Fruit fly (Drosophila melanogaster) whole organism, embryonic: Measurements from ENCODE around the gene Cyp6a18.

ENCODE experiments used
- Abd-B ChIP-seq: fragments of 200-800 bp; sonication (Bioruptor generic); optimal IDR thresholded peaks from 2 replicates; lab custom pipeline; 2018; ENCODE audit warnings: missing biosample characterization, mild to moderate bottlenecking, missing genetic modification characterization, moderate library complexity
- Bdp1 ChIP-seq: fragments of 200-800 bp; sonication (Bioruptor generic); optimal IDR thresholded peaks from 3 replicates; lab custom pipeline; 2016; ENCODE audit warnings: missing biosample characterization, missing genetic modification characterization
- BtbVII ChIP-seq: fragments of 200-800 bp; sonication (Bioruptor generic); optimal IDR thresholded peaks from 3 replicates; lab custom pipeline; 2017; ENCODE audit warnings: missing biosample characterization, mild to moderate bottlenecking, missing genetic modification characterization
- CG10209 ChIP-seq: fragments of 200-800 bp; sonication (Bioruptor generic); optimal IDR thresholded peaks from 3 replicates; lab custom pipeline; 2017; ENCODE audit warnings: missing biosample characterization, mild to moderate bottlenecking, missing genetic modification characterization, missing genetic modification reagents
- CG10462 ChIP-seq: fragments of 200-800 bp; sonication (Bioruptor generic); optimal IDR thresholded peaks from 2 replicates; lab custom pipeline; 2016; ENCODE audit warnings: missing biosample characterization, missing genetic modification characterization
- CG10565 ChIP-seq: fragments of 200-800 bp; sonication (Bioruptor generic); optimal IDR thresholded peaks from 3 replicates; lab custom pipeline; 2016; ENCODE audit warnings: missing biosample characterization, mild to moderate bottlenecking, missing genetic modification characterization
- CG11456 ChIP-seq: fragments of 200-800 bp; sonication (Bioruptor generic); IDR thresholded peaks from 3 replicates; pipeline ENCODE4 v1.3.6; 2022; ENCODE audit warnings: missing biosample characterization, missing genetic modification characterization
- CG11560 ChIP-seq: fragments of 200-800 bp; sonication (Bioruptor generic); IDR thresholded peaks from 3 replicates; pipeline ENCODE4 v1.3.6; 2022; ENCODE audit warnings: missing biosample characterization, missing genetic modification characterization
- CG11696 ChIP-seq: fragments of 200-800 bp; sonication (Bioruptor generic); IDR thresholded peaks from 2 replicates; pipeline ENCODE4 v1.3.6; 2022; ENCODE audit warnings: missing biosample characterization, missing genetic modification characterization
- CG11723 ChIP-seq: fragments of 200-800 bp; sonication (Bioruptor generic); optimal IDR thresholded peaks from 2 replicates; lab custom pipeline; 2017; ENCODE audit warnings: missing biosample characterization, mild to moderate bottlenecking, missing genetic modification characterization
- CG1233 ChIP-seq: fragments of 200-800 bp; sonication (Bioruptor generic); optimal IDR thresholded peaks from 4 replicates; lab custom pipeline; 2018; ENCODE audit warnings: missing biosample characterization, mild to moderate bottlenecking, missing genetic modification characterization
- CG13424 ChIP-seq: fragments of 200-800 bp; sonication (Bioruptor generic); optimal IDR thresholded peaks from 2 replicates; lab custom pipeline; 2019; ENCODE audit warnings: missing biosample characterization, mild to moderate bottlenecking, missing genetic modification characterization, moderate library complexity
- CG14710 ChIP-seq: fragments of 200-800 bp; sonication (Bioruptor generic); optimal IDR thresholded peaks from 3 replicates; lab custom pipeline; 2019; ENCODE audit warnings: missing biosample characterization, mild to moderate bottlenecking, missing genetic modification characterization, moderate library complexity
- CG18599 ChIP-seq: fragments of 200-800 bp; sonication (Bioruptor generic); optimal IDR thresholded peaks from 3 replicates; lab custom pipeline; 2017; ENCODE audit warnings: missing biosample characterization, missing genetic modification characterization, mild to moderate bottlenecking, moderate library complexity, missing genetic modification reagents
- CG2129 ChIP-seq: fragments of 200-800 bp; sonication (Bioruptor generic); IDR thresholded peaks from 2 replicates; pipeline ENCODE4 v1.3.6; 2022; ENCODE audit warnings: missing biosample characterization, missing genetic modification characterization; ENCODE audit not compliant: partially characterized antibody
- CG2712 ChIP-seq: fragments of 200-800 bp; optimal IDR thresholded peaks from 3 replicates; lab custom pipeline; 2019; ENCODE audit warnings: missing biosample characterization, mild to moderate bottlenecking, missing genetic modification characterization, moderate library complexity
- CG31441 ChIP-seq: fragments of 200-800 bp; sonication (Bioruptor generic); IDR thresholded peaks from 2 replicates; pipeline ENCODE4 v1.3.6; 2022; ENCODE audit warnings: missing biosample characterization, missing genetic modification characterization
- CG32772 ChIP-seq: fragments of 200-800 bp; sonication (Bioruptor generic); IDR thresholded peaks from 2 replicates; pipeline ENCODE4 v1.3.6; 2022; ENCODE audit warnings: missing biosample characterization, missing genetic modification characterization
- CG33557 ChIP-seq: fragments of 200-800 bp; sonication (Bioruptor generic); optimal IDR thresholded peaks from 2 replicates; lab custom pipeline; 2019; ENCODE audit warnings: missing biosample characterization, mild to moderate bottlenecking, missing genetic modification characterization, moderate library complexity
- CG34376 ChIP-seq: fragments of 200-800 bp; sonication (Bioruptor generic); optimal IDR thresholded peaks from 2 replicates; lab custom pipeline; 2018; ENCODE audit warnings: missing biosample characterization, mild to moderate bottlenecking, missing genetic modification characterization
- CG4707 ChIP-seq: fragments of 200-800 bp; sonication (Bioruptor generic); optimal IDR thresholded peaks from 2 replicates; lab custom pipeline; 2018; ENCODE audit warnings: missing biosample characterization, mild to moderate bottlenecking, missing genetic modification characterization, moderate library complexity
- CG6175 ChIP-seq: fragments of 200-800 bp; sonication (Bioruptor generic); IDR thresholded peaks from 3 replicates; pipeline ENCODE4 v1.3.6; 2022; ENCODE audit warnings: missing biosample characterization, missing genetic modification characterization
- CG8290 ChIP-seq, 3 experiments: fragments of 200-800 bp; sonication (Bioruptor generic); optimal IDR thresholded peaks; 2 replicates each; lab custom pipeline; 2016 to 2019; ENCODE audit warnings: missing biosample characterization in 3 of 3, missing genetic modification characterization in 3 of 3, mild to moderate bottlenecking in 2 of 3, moderate library complexity in 1 of 3
- CG9437 ChIP-seq: fragments of 200-800 bp; sonication (Bioruptor generic); optimal IDR thresholded peaks from 2 replicates; lab custom pipeline; 2018; ENCODE audit warnings: missing biosample characterization, mild to moderate bottlenecking, missing genetic modification characterization
- Deaf1 ChIP-seq: fragments of 200-800 bp; optimal IDR thresholded peaks from 3 replicates; lab custom pipeline; 2019; ENCODE audit warnings: missing biosample characterization, mild to moderate bottlenecking, missing genetic modification characterization, moderate library complexity
- Ets97D ChIP-seq: fragments of 200-800 bp; sonication (Bioruptor generic); optimal IDR thresholded peaks from 3 replicates; lab custom pipeline; 2016; ENCODE audit warnings: missing biosample characterization, missing genetic modification characterization
- HmgZ ChIP-seq: fragments of 200-800 bp; sonication (Bioruptor generic); optimal IDR thresholded peaks from 2 replicates; lab custom pipeline; 2018; ENCODE audit warnings: missing biosample characterization, mild to moderate bottlenecking, missing genetic modification characterization
- Jarid2 ChIP-seq: fragments of 200-800 bp; sonication (Bioruptor generic); optimal IDR thresholded peaks from 3 replicates; lab custom pipeline; 2017; ENCODE audit warnings: mild to moderate bottlenecking, missing biosample characterization, missing genetic modification reagents, missing genetic modification characterization
- Neu2 ChIP-seq: fragments of 200-800 bp; sonication (Bioruptor generic); optimal IDR thresholded peaks from 3 replicates; lab custom pipeline; 2016; ENCODE audit warnings: missing biosample characterization, missing genetic modification characterization, borderline replicate concordance
- Pdp1 ChIP-seq, 2 experiments: fragments of 200-800 bp; sonication (Bioruptor generic); optimal IDR thresholded peaks; 3 replicates each; lab custom pipeline; 2016; ENCODE audit warnings: missing biosample characterization in 2 of 2, missing genetic modification characterization in 2 of 2, mild to moderate bottlenecking in 1 of 2, moderate library complexity in 1 of 2
- Stat92E ChIP-seq, 3 experiments: fragments of >200 bp in 2 of 3; fragments of 200-800 bp in 1 of 3; sonication (Bioruptor generic) in 1 of 3; optimal IDR thresholded peaks; 2 replicates each; lab custom pipeline; 2017 to 2019; ENCODE audit warnings: missing biosample characterization in 3 of 3, missing genetic modification characterization in 3 of 3, mild to moderate bottlenecking in 1 of 3, moderate library complexity in 1 of 3
- Trl ChIP-seq, 3 experiments: fragments of >200 bp in 2 of 3; fragments of 200-800 bp in 1 of 3; sonication (Bioruptor generic) in 1 of 3; optimal IDR thresholded peaks; 2 replicates in 1 of 3; 3 replicates in 2 of 3; lab custom pipeline; 2016 to 2017; ENCODE audit warnings: missing biosample characterization in 1 of 3, missing genetic modification characterization in 1 of 3
- Xrp1 ChIP-seq: fragments of 200-800 bp; sonication (Bioruptor generic); IDR thresholded peaks from 2 replicates; pipeline ENCODE4 v1.3.6; 2022; ENCODE audit warnings: missing biosample characterization, missing genetic modification characterization
- ac ChIP-seq: fragments of 200-800 bp; sonication (Bioruptor generic); optimal IDR thresholded peaks from 3 replicates; lab custom pipeline; 2017; ENCODE audit warnings: missing biosample characterization, mild to moderate bottlenecking, missing genetic modification characterization
- bbx ChIP-seq: fragments of 200-800 bp; sonication (Bioruptor generic); IDR thresholded peaks from 2 replicates; pipeline ENCODE4 v1.3.6; 2022; ENCODE audit warnings: missing biosample characterization, missing genetic modification characterization; ENCODE audit not compliant: partially characterized antibody
- caup ChIP-seq: fragments of 200-800 bp; sonication (Bioruptor generic); optimal IDR thresholded peaks from 3 replicates; lab custom pipeline; 2017; ENCODE audit warnings: missing biosample characterization, mild to moderate bottlenecking, missing genetic modification characterization, moderate library complexity; ENCODE audit not compliant: severe bottlenecking
- croc ChIP-seq: fragments of 200-800 bp; sonication (Bioruptor generic); conservative IDR thresholded peaks from 3 replicates; pipeline ENCODE4 v1.3.6; 2022; ENCODE audit warnings: missing biosample characterization, missing genetic modification characterization
- exex ChIP-seq: fragments of 200-800 bp; sonication (Bioruptor generic); optimal IDR thresholded peaks from 4 replicates; lab custom pipeline; 2018; ENCODE audit warnings: missing biosample characterization, mild to moderate bottlenecking, missing genetic modification characterization, moderate library complexity
- fd102C ChIP-seq: fragments of 200-800 bp; sonication (Bioruptor generic); optimal IDR thresholded peaks from 2 replicates; lab custom pipeline; 2018; ENCODE audit warnings: missing biosample characterization, mild to moderate bottlenecking, missing genetic modification characterization, moderate library complexity
- hkb ChIP-seq, 2 experiments: fragments of 200-800 bp in 1 of 2; fragments of >200 bp in 1 of 2; sonication (Bioruptor generic) in 1 of 2; IDR thresholded peaks in 1 of 2; optimal IDR thresholded peaks in 1 of 2; 2 replicates each; pipeline versions ENCODE4 v1.3.6 to Lab custom; 2017 to 2022; ENCODE audit warnings: missing biosample characterization in 1 of 2, missing genetic modification characterization in 1 of 2
- lmd ChIP-seq: fragments of 200-800 bp; sonication (Bioruptor generic); IDR thresholded peaks from 2 replicates; pipeline ENCODE4 v1.3.6; 2022; ENCODE audit warnings: missing biosample characterization, missing genetic modification characterization
- nerfin-1 ChIP-seq: fragments of 200-800 bp; sonication (Bioruptor generic); optimal IDR thresholded peaks from 3 replicates; lab custom pipeline; 2019; ENCODE audit warnings: missing biosample characterization, mild to moderate bottlenecking, missing genetic modification characterization, moderate library complexity
- org-1 ChIP-seq: fragments of 200-800 bp; sonication (Bioruptor generic); optimal IDR thresholded peaks from 2 replicates; lab custom pipeline; 2017; ENCODE audit warnings: missing biosample characterization, missing genetic modification characterization
- peb ChIP-seq: fragments of 200-800 bp; sonication (Bioruptor generic); IDR thresholded peaks from 2 replicates; pipeline ENCODE4 v1.3.6; 2022; ENCODE audit warnings: missing biosample characterization, missing genetic modification characterization
- pfk ChIP-seq: fragments of 200-800 bp; sonication (Bioruptor generic); optimal IDR thresholded peaks from 2 replicates; lab custom pipeline; 2018; ENCODE audit warnings: missing biosample characterization, mild to moderate bottlenecking, missing genetic modification characterization, moderate library complexity
- pum ChIP-seq: fragments of 200-800 bp; sonication (Bioruptor generic); optimal IDR thresholded peaks from 2 replicates; lab custom pipeline; 2016; ENCODE audit warnings: missing biosample characterization, missing genetic modification characterization
- sim ChIP-seq: fragments of 200-800 bp; sonication (Bioruptor generic); IDR thresholded peaks from 2 replicates; pipeline ENCODE4 v1.3.6; 2022; ENCODE audit warnings: missing biosample characterization, missing genetic modification characterization
- tup ChIP-seq: fragments of 200-800 bp; sonication (Bioruptor generic); optimal IDR thresholded peaks from 2 replicates; lab custom pipeline; 2016; ENCODE audit warnings: missing biosample characterization, mild to moderate bottlenecking, missing genetic modification characterization, moderate library complexity
- tx ChIP-seq: fragments of 200-800 bp; sonication (Bioruptor generic); optimal IDR thresholded peaks from 2 replicates; lab custom pipeline; 2016; ENCODE audit warnings: missing biosample characterization, missing genetic modification characterization
- wdn ChIP-seq: fragments of 200-800 bp; sonication (Bioruptor generic); IDR thresholded peaks from 2 replicates; pipeline ENCODE4 v1.3.6; 2022; ENCODE audit warnings: missing biosample characterization, missing genetic modification characterization

The Cyp6a18 gene

DNA sequence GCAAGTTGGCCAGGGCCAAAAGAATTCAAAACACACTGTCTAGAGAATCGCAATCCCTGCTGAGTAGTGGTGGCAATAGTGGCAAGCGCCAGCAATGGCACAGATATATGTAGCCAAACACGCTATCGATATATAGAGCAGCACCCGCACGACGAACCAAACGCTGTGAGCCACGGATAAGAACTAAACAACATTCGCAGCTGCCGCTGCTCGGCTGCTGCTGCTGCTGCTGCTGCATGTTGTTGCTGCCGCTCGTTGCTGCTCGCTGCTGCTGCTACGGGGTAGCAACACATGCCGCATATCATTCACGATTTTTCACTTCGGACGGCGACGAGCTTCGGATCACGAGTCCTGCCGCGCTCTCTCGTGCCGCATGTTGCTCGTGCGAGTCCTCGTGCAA is 41.2 kb upstream of the Cyp6a18 start, which contains the start of gene side (continued):
- TF ChIP-seq wdn (GFP tag; lab: Robert Waterston, UW) (0 out of 2 replicates have a peak, but pooled peaks have one; percentile 17), exex (no peak), croc (GFP tag; lab: Robert Waterston, UW) (no peak), CG4707 (GFP tag; lab: Kevin White, UChicago) (no peak), CG1233 (GFP tag; lab: Kevin White, UChicago) (no peak), Xrp1 (GFP tag; lab: Robert Waterston, UW) (no peak), nerfin-1 (no peak), CG18599 (GFP tag; lab: Kevin White, UChicago) (peak; percentile 12), CG13424 (tag; lab: Kevin White, UChicago) (no peak), CG2712 (peak; percentile 6), tup (no peak), bbx (GFP tag; lab: Robert Waterston, UW) (no peak; the same call in 1 of the 2 replicates), caup (no peak), fd102C (GFP tag; lab: Kevin White, UChicago) (no peak), CG33557 (no peak), lmd (GFP tag; lab: Robert Waterston, UW) (no peak), CG8290 (GFP tag; optimal IDR thresholded peaks at IDR 0.05; lab: Kevin White, UChicago) (no peak), CG8290 (tag; optimal IDR thresholded peaks at IDR 0.05; lab: Kevin White, UChicago) (no peak), peb (GFP tag; lab: Robert Waterston, UW) (no peak), HmgZ (tag; lab: Kevin White, UChicago) (no peak), CG34376 (GFP tag; lab: Kevin White, UChicago) (no peak), Jarid2 (GFP tag; lab: Kevin White, UChicago) (peak; percentile 90), CG10565 (no peak), CG31441 (GFP tag; lab: Robert Waterston, UW) (no peak), CG11456 (no peak), sim (peak; percentile 39; the same call in 1 of the 2 replicates), CG10462 (GFP tag; lab: Kevin White, UChicago) (no peak), Pdp1 (GFP tag; optimal IDR thresholded peaks at IDR 0.05; lab: Kevin White, UChicago) (no peak), CG11723 (GFP tag; lab: Kevin White, UChicago) (no peak), Abd-B (no peak), CG6175 (GFP tag; lab: Robert Waterston, UW) (no peak), ac (GFP tag; lab: Kevin White, UChicago) (peak; percentile 41), CG32772 (no peak), Neu2 (GFP tag; lab: Kevin White, UChicago) (no peak), CG14710 (no peak), org-1 (no peak), Stat92E (GFP tag; optimal IDR thresholded peaks at IDR 0.05; lab: Kevin White, UChicago) (no peak), Bdp1 (GFP tag; lab: Kevin White, UChicago) (no peak)

DNA sequence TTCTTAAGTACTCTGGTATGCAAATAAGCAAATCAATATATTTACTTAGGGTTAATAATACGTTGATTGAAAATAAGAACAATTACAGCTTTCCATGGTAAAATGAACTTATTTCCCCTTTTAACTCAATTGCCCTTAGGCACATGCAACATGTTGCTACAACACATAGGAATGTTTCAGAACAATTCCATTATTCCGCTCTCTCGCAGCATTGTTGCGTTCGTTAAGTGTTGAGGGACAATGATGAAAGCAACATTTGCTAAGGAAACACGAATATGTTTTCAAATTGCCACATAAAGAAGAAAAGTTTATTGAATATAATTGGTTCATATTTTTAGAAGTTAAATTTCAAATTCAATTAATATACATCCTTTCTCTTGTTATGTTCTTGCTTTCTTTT is 40.1 kb upstream of the Cyp6a18 start:
- TF ChIP-seq BtbVII (GFP tag; lab: Kevin White, UChicago) (no peak), Trl (optimal IDR thresholded peaks at IDR 0.05; lab: Kevin White, UChicago) (peak in 1 of 2 experiments; percentile 17), Trl (GFP tag; optimal IDR thresholded peaks at IDR 0.05; lab: Kevin White, UChicago) (no peak), hkb (optimal IDR thresholded peaks at IDR 0.05; lab: Kevin White, UChicago) (no peak), hkb (GFP tag; IDR thresholded peaks at IDR 0.05; lab: Robert Waterston, UW) (no peak), tx (GFP tag; lab: Kevin White, UChicago) (no peak), Ets97D (GFP tag; lab: Kevin White, UChicago) (no peak), pfk (GFP tag; lab: Kevin White, UChicago) (no peak), CG11696 (no peak), Deaf1 (tag; lab: Kevin White, UChicago) (peak; percentile 41), caup (no peak), CG11560 (tag; lab: Robert Waterston, UW) (no peak), pum (GFP tag; lab: Kevin White, UChicago) (no peak), CG2129 (GFP tag; lab: Robert Waterston, UW) (no peak), CG10209 (GFP tag; lab: Kevin White, UChicago) (no peak), CG9437 (no peak)
